Worm (Caenorhabditis elegans) whole organism, midembryonic: Measurements from ENCODE around the gene W04E12.2.

Experiments
- cog-1 ChIP-seq: sonication (generic microtip); optimal IDR thresholded peaks from 2 replicates; lab custom pipeline; 2016; ENCODE audit warnings: missing genetic modification characterization, missing compliant biosample characterization
- flt-1 ChIP-seq: fragments of 200-800 bp; sonication (Bioruptor generic); IDR thresholded peaks from 2 replicates; pipeline ENCODE4 v1.3.6; 2022; ENCODE audit warnings: missing genetic modification characterization, missing compliant biosample characterization
- klf-2 ChIP-seq: fragments of 200-800 bp; sonication (Bioruptor generic); conservative IDR thresholded peaks from 2 replicates; pipeline ENCODE4 v1.3.6; 2022; ENCODE audit warnings: missing genetic modification reagents, missing genetic modification characterization, missing compliant biosample characterization
- med-1 ChIP-seq: sonication (generic microtip); optimal IDR thresholded peaks from 2 replicates; lab custom pipeline; 2017; ENCODE audit warnings: missing genetic modification characterization, mild to moderate bottlenecking, missing compliant biosample characterization, antibody characterized with exemption, missing genetic modification reagents; ENCODE audit not compliant: insufficient read depth
- ztf-23 ChIP-seq: fragments of 200-800 bp; sonication (Bioruptor generic); IDR thresholded peaks from 2 replicates; pipeline ENCODE4 v1.3.6; 2022; ENCODE audit warnings: missing genetic modification reagents, missing genetic modification characterization, missing compliant biosample characterization

DNA sequence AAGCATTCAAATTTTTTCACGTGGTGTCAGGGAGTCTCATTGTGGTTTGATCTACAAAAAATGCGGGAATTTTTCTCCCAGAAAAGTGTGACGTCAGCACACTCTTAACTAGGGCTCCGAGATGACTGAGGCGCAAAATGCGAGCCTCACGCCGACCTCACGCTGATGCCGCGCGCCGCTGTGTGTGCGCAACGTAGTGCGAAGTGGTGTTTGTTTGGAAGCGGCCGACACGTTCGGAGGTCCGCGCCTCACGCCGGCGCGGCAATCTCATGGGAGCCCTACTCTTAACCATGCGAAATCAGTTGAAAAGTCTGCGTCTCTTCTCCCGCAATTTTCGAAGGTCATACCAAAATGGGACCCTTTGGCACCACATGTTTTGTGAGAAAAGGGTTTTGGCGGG lies 49.3 kb upstream of the W04E12.2 start:
- TF ChIP-seq klf-2 (GFP tag; lab: Robert Waterston, UW) (no peak), flt-1 (GFP tag; lab: Robert Waterston, UW) (no peak), med-1 (no peak), ztf-23 (GFP tag; lab: Robert Waterston, UW) (no peak), cog-1 (tag; lab: Kevin White, UChicago) (no peak)
